Fruit fly (Drosophila melanogaster) whole organism, pupa: Measurements from ENCODE around the gene cindr.

Experiments
- CG10348 ChIP-seq: fragments of 200-800 bp; sonication (Bioruptor generic); IDR thresholded peaks from 2 replicates; pipeline ENCODE4 v1.3.6; 2022; ENCODE audit warnings: missing biosample characterization, missing genetic modification characterization
- CG12605 ChIP-seq: fragments of 200-800 bp; sonication (Bioruptor generic); IDR thresholded peaks from 2 replicates; pipeline ENCODE4 v1.3.6; 2022; ENCODE audit warnings: missing biosample characterization, missing genetic modification characterization
- CG14655 ChIP-seq: fragments of 200-800 bp; sonication (Bioruptor generic); optimal IDR thresholded peaks from 3 replicates; lab custom pipeline; 2017; ENCODE audit warnings: mild to moderate bottlenecking, missing biosample characterization, missing genetic modification reagents, missing genetic modification characterization
- CG15710 ChIP-seq: fragments of 200-800 bp; sonication (Bioruptor generic); optimal IDR thresholded peaks from 2 replicates; lab custom pipeline; 2018; ENCODE audit warnings: missing biosample characterization, mild to moderate bottlenecking, missing genetic modification characterization, moderate library complexity
- CG32121 ChIP-seq: fragments of 200-800 bp; sonication (Bioruptor generic); IDR thresholded peaks from 2 replicates; pipeline ENCODE4 v1.3.6; 2022; ENCODE audit warnings: missing biosample characterization, missing genetic modification characterization
- CG34367 ChIP-seq: fragments of 200-800 bp; sonication (Bioruptor generic); optimal IDR thresholded peaks from 2 replicates; lab custom pipeline; 2018; ENCODE audit warnings: missing biosample characterization, mild to moderate bottlenecking, missing genetic modification characterization
- CG4496 ChIP-seq: fragments of 200-800 bp; sonication (Bioruptor generic); IDR thresholded peaks from 3 replicates; pipeline ENCODE4 v1.3.6; 2022; ENCODE audit warnings: missing biosample characterization, missing genetic modification characterization
- D1 ChIP-seq: fragments of 200-800 bp; sonication (Bioruptor generic); optimal IDR thresholded peaks from 2 replicates; lab custom pipeline; 2018; ENCODE audit warnings: missing biosample characterization, mild to moderate bottlenecking, missing genetic modification characterization, moderate library complexity
- EcR ChIP-seq: fragments of 200-800 bp; sonication (Bioruptor generic); optimal IDR thresholded peaks from 3 replicates; lab custom pipeline; 2019; ENCODE audit warnings: missing biosample characterization, missing genetic modification characterization, mild to moderate bottlenecking, moderate library complexity, missing genetic modification reagents
- Ets98B ChIP-seq: fragments of 200-800 bp; sonication (Bioruptor generic); IDR thresholded peaks from 2 replicates; pipeline ENCODE4 v1.3.6; 2022; ENCODE audit warnings: missing biosample characterization, missing genetic modification characterization

- TF ChIP-seq EcR (GFP tag; lab: Kevin White, UChicago) (peak; percentile 65), CG4496 (GFP tag; lab: Robert Waterston, UW) (0 out of 3 replicates have a peak, but pooled peaks have one; percentile 22), CG32121 (GFP tag; lab: Robert Waterston, UW) (no peak), CG14655 (GFP tag; lab: Kevin White, UChicago) (no peak), CG34367 (tag; lab: Kevin White, UChicago) (no peak), Ets98B (GFP tag; lab: Robert Waterston, UW) (no peak), CG15710 (tag; lab: Kevin White, UChicago) (no peak), CG12605 (GFP tag; lab: Robert Waterston, UW) (no peak), D1 (tag; lab: Kevin White, UChicago) (no peak), CG10348 (GFP tag; lab: Robert Waterston, UW) (no peak)
Measured at dm6 chr3R:30810274-30810813, 1.9 kb downstream of the cindr start.
